Fruit fly (Drosophila melanogaster) whole organism, adult: ENCODE results near the gene CG8837.
A peak's percentile ranks its signal among the peaks of the same experiment; 100 is the strongest.

ENCODE experiments used
- CG11617 ChIP-seq: fragments of 200-800 bp; sonication (Bioruptor generic); optimal IDR thresholded peaks from 2 replicates; lab custom pipeline; 2017; ENCODE audit warnings: mild to moderate bottlenecking, missing biosample characterization, missing genetic modification reagents, missing genetic modification characterization
- CG14711 ChIP-seq: fragments of 200-800 bp; sonication (Bioruptor generic); optimal IDR thresholded peaks from 2 replicates; lab custom pipeline; 2018; ENCODE audit warnings: missing biosample characterization, mild to moderate bottlenecking, missing genetic modification characterization, moderate library complexity
- CG33017 ChIP-seq: fragments of 200-800 bp; sonication (Bioruptor generic); optimal IDR thresholded peaks from 2 replicates; lab custom pipeline; 2018; ENCODE audit warnings: missing biosample characterization, mild to moderate bottlenecking, missing genetic modification characterization, moderate library complexity
- CG5204 ChIP-seq: fragments of 200-800 bp; sonication (Bioruptor generic); optimal IDR thresholded peaks from 2 replicates; lab custom pipeline; 2016; ENCODE audit warnings: missing biosample characterization, missing genetic modification characterization
- CG7101 ChIP-seq: fragments of 200-800 bp; sonication (Bioruptor generic); optimal IDR thresholded peaks from 2 replicates; lab custom pipeline; 2018; ENCODE audit warnings: missing biosample characterization, mild to moderate bottlenecking, missing genetic modification characterization, moderate library complexity
- Mnt ChIP-seq: fragments of 200-800 bp; sonication (Bioruptor generic); optimal IDR thresholded peaks from 2 replicates; lab custom pipeline; 2016; ENCODE audit warnings: missing biosample characterization, mild to moderate bottlenecking, missing genetic modification characterization
- kay ChIP-seq: fragments of 200-800 bp; sonication (Bioruptor generic); peaks from one replicate; lab custom pipeline; 2016; ENCODE audit warnings: missing biosample characterization, missing genetic modification characterization, borderline replicate concordance
- ovo ChIP-seq: fragments of 200-800 bp; sonication (Bioruptor generic); optimal IDR thresholded peaks from 2 replicates; lab custom pipeline; 2016; ENCODE audit warnings: missing biosample characterization, missing genetic modification characterization

dm6 chr2L:3356790-3357696 lies 37.0 kb downstream of the CG8837 start, which contains the start of gene CG8838:
- TF ChIP-seq CG5204 (GFP tag; lab: Kevin White, UChicago) (no peak), CG7101 (tag; lab: Kevin White, UChicago) (no peak), Mnt (GFP tag; lab: Kevin White, UChicago) (no peak), CG33017 (tag; lab: Kevin White, UChicago) (no peak), kay (GFP tag; lab: Kevin White, UChicago) (peak; percentile 54), CG14711 (tag; lab: Kevin White, UChicago) (no peak), CG11617 (GFP tag; lab: Kevin White, UChicago) (no peak), ovo (no peak)
